Fruit fly (Drosophila melanogaster) whole organism, pupa: ENCODE results near the gene Vha16-2.

ENCODE experiments used
- CG13204 ChIP-seq: fragments of 200-800 bp; sonication (Bioruptor generic); optimal IDR thresholded peaks from 2 replicates; lab custom pipeline; 2018; ENCODE audit warnings: missing biosample characterization, mild to moderate bottlenecking, missing genetic modification characterization, moderate library complexity
- CG14655 ChIP-seq: fragments of 200-800 bp; sonication (Bioruptor generic); optimal IDR thresholded peaks from 3 replicates; lab custom pipeline; 2017; ENCODE audit warnings: mild to moderate bottlenecking, missing biosample characterization, missing genetic modification reagents, missing genetic modification characterization
- CG15710 ChIP-seq: fragments of 200-800 bp; sonication (Bioruptor generic); optimal IDR thresholded peaks from 2 replicates; lab custom pipeline; 2018; ENCODE audit warnings: missing biosample characterization, mild to moderate bottlenecking, missing genetic modification characterization, moderate library complexity
- CG32121 ChIP-seq: fragments of 200-800 bp; sonication (Bioruptor generic); IDR thresholded peaks from 2 replicates; pipeline ENCODE4 v1.3.6; 2022; ENCODE audit warnings: missing biosample characterization, missing genetic modification characterization
- CG9948 ChIP-seq: fragments of 200-800 bp; sonication (Bioruptor generic); optimal IDR thresholded peaks from 2 replicates; lab custom pipeline; 2018; ENCODE audit warnings: missing biosample characterization, mild to moderate bottlenecking, missing genetic modification characterization, moderate library complexity
- EcR ChIP-seq: fragments of 200-800 bp; sonication (Bioruptor generic); optimal IDR thresholded peaks from 3 replicates; lab custom pipeline; 2019; ENCODE audit warnings: missing biosample characterization, missing genetic modification characterization, mild to moderate bottlenecking, moderate library complexity, missing genetic modification reagents
- Ets98B ChIP-seq: fragments of 200-800 bp; sonication (Bioruptor generic); IDR thresholded peaks from 2 replicates; pipeline ENCODE4 v1.3.6; 2022; ENCODE audit warnings: missing biosample characterization, missing genetic modification characterization
- Pif1B ChIP-seq: fragments of 200-800 bp; sonication (Bioruptor generic); optimal IDR thresholded peaks from 3 replicates; lab custom pipeline; 2016; ENCODE audit warnings: missing biosample characterization, missing genetic modification characterization
- fd96Ca ChIP-seq: fragments of 200-800 bp; sonication (Bioruptor generic); IDR thresholded peaks from 3 replicates; pipeline ENCODE4 v1.3.6; 2022; ENCODE audit warnings: missing biosample characterization, missing genetic modification characterization

dm6 chr3L:11439570-11439969 is 35.2 kb upstream of the Vha16-2 start:
- TF ChIP-seq CG9948 (tag; lab: Kevin White, UChicago), result peak; percentile 49
- TF ChIP-seq CG15710 (tag; lab: Kevin White, UChicago), result peak; percentile 44
- TF ChIP-seq CG14655 (GFP tag; lab: Kevin White, UChicago), result peak; percentile 46
- peak; percentile 26; the same call in 1 of the 2 replicates for TF ChIP-seq Ets98B
- no peak for TF ChIP-seq CG13204 (GFP tag; lab: Kevin White, UChicago)
- TF ChIP-seq fd96Ca (GFP tag; lab: Robert Waterston, UW), result 0 out of 3 replicates have a peak, but pooled peaks have one; percentile 8
- no peak for TF ChIP-seq CG32121 (GFP tag; lab: Robert Waterston, UW)
- TF ChIP-seq EcR, result no peak
- TF ChIP-seq Pif1B (GFP tag; lab: Kevin White, UChicago), result peak; percentile 43
